Fruit fly (Drosophila melanogaster): Measurements from ENCODE around the gene Kif19A.

dm6 chr3R:14140912-14141311, 22.7 kb upstream of the Kif19A start:
- no peak for TF ChIP-seq fd96Ca (GFP tag; IDR thresholded peaks at IDR 0.05)
- no peak for TF ChIP-seq gl (tag; optimal IDR thresholded peaks at IDR 0.05)
- TF ChIP-seq CG15710 (tag; optimal IDR thresholded peaks at IDR 0.05), result no peak
- TF ChIP-seq Ets98B (GFP tag; IDR thresholded peaks at IDR 0.05), result no peak
- no peak for TF ChIP-seq CG10348 (GFP tag; IDR thresholded peaks at IDR 0.05)
- no peak for TF ChIP-seq Snoo (tag; optimal IDR thresholded peaks at IDR 0.05)
- no peak for TF ChIP-seq CG8159 (tag; optimal IDR thresholded peaks at IDR 0.05)
- no peak for TF ChIP-seq Pif1B (GFP tag; optimal IDR thresholded peaks at IDR 0.05)
